Worm (Caenorhabditis elegans) whole organism, late embryonic: Measurements from ENCODE around the gene apc-17.
A peak's percentile ranks its signal among the peaks of the same experiment; 100 is the strongest.

Source experiments
- C08G9.2 ChIP-seq: sonication (generic microtip); optimal IDR thresholded peaks from 2 replicates; lab custom pipeline; 2016; ENCODE audit warnings: mild to moderate bottlenecking, missing genetic modification characterization, moderate library complexity, missing compliant biosample characterization
- C38D4.7 ChIP-seq: fragments of 200-800 bp; sonication (Bioruptor generic); optimal IDR thresholded peaks from 2 replicates; lab custom pipeline; 2018; ENCODE audit warnings: mild to moderate bottlenecking, missing genetic modification characterization, moderate library complexity, missing compliant biosample characterization
- F13H6.1 ChIP-seq: sonication (generic microtip); optimal IDR thresholded peaks from 2 replicates; lab custom pipeline; 2016; ENCODE audit warnings: missing genetic modification characterization, missing compliant biosample characterization
- K09A11.1 ChIP-seq: sonication (generic microtip); optimal IDR thresholded peaks from 2 replicates; lab custom pipeline; 2017; ENCODE audit warnings: antibody characterized with exemption, mild to moderate bottlenecking, missing genetic modification characterization, missing compliant biosample characterization; ENCODE audit not compliant: insufficient read depth
- T23F11.4 ChIP-seq: fragments of 200-800 bp; sonication (Bioruptor generic); optimal IDR thresholded peaks from 2 replicates; lab custom pipeline; 2018; ENCODE audit warnings: mild to moderate bottlenecking, missing genetic modification characterization, missing compliant biosample characterization
- ceh-14 ChIP-seq: sonication (generic microtip); optimal IDR thresholded peaks from 2 replicates; lab custom pipeline; 2016; ENCODE audit warnings: missing genotype, missing genetic modification characterization, missing compliant biosample characterization
- ceh-19 ChIP-seq: fragments of 200-800 bp; sonication (Bioruptor generic); optimal IDR thresholded peaks from 2 replicates; lab custom pipeline; 2018; ENCODE audit warnings: mild to moderate bottlenecking, missing genetic modification characterization, missing compliant biosample characterization
- ceh-2 ChIP-seq: sonication (generic microtip); optimal IDR thresholded peaks from 2 replicates; lab custom pipeline; 2016; ENCODE audit warnings: missing genotype, missing genetic modification characterization, missing compliant biosample characterization
- ceh-22 ChIP-seq: sonication (generic microtip); optimal IDR thresholded peaks from 2 replicates; lab custom pipeline; 2017; ENCODE audit warnings: missing biosample characterization, missing genetic modification characterization
- ceh-24 ChIP-seq: sonication (generic microtip); optimal IDR thresholded peaks from 2 replicates; lab custom pipeline; 2016; ENCODE audit warnings: mild to moderate bottlenecking, missing genetic modification characterization, missing compliant biosample characterization
- ceh-30 ChIP-seq: fragments of 150-350 bp; optimal IDR thresholded peaks from 2 replicates; lab custom pipeline; 2014; ENCODE audit warnings: missing biosample characterization, missing genetic modification characterization
- ceh-34 ChIP-seq: sonication (generic microtip); optimal IDR thresholded peaks from 2 replicates; lab custom pipeline; 2016; ENCODE audit warnings: mild to moderate bottlenecking, missing genetic modification characterization, missing compliant biosample characterization
- ceh-48 ChIP-seq: sonication (generic microtip); optimal IDR thresholded peaks from 2 replicates; lab custom pipeline; 2016; ENCODE audit warnings: missing genetic modification characterization, inconsistent platforms, missing compliant biosample characterization
- ceh-9 ChIP-seq: sonication (generic microtip); optimal IDR thresholded peaks from 2 replicates; lab custom pipeline; 2016; ENCODE audit warnings: mild to moderate bottlenecking, missing genetic modification characterization, inconsistent platforms, missing compliant biosample characterization
- dmd-4 ChIP-seq: sonication (generic microtip); optimal IDR thresholded peaks from 2 replicates; lab custom pipeline; 2016; ENCODE audit warnings: borderline replicate concordance, missing genetic modification characterization, missing compliant biosample characterization
- elt-2 ChIP-seq: sonication (generic microtip); optimal IDR thresholded peaks from 2 replicates; lab custom pipeline; 2016; ENCODE audit warnings: missing genetic modification reagents, missing genetic modification characterization, missing compliant biosample characterization
- fax-1 ChIP-seq: sonication (generic microtip); optimal IDR thresholded peaks from 2 replicates; lab custom pipeline; 2016; ENCODE audit warnings: missing genotype, missing genetic modification characterization, missing compliant biosample characterization
- fkh-10 ChIP-seq: fragments of 150-350 bp; optimal IDR thresholded peaks from 2 replicates; lab custom pipeline; 2014; ENCODE audit warnings: missing biosample characterization, missing genetic modification reagents, missing genetic modification characterization
- gmeb-2 ChIP-seq: sonication (generic microtip); optimal IDR thresholded peaks from 2 replicates; lab custom pipeline; 2016; ENCODE audit warnings: missing genetic modification characterization, inconsistent platforms, missing compliant biosample characterization
- hlh-13 ChIP-seq: fragments of 200-800 bp; sonication (Bioruptor generic); optimal IDR thresholded peaks from 2 replicates; lab custom pipeline; 2018; ENCODE audit warnings: mild to moderate bottlenecking, missing genetic modification characterization, missing compliant biosample characterization
- hlh-30 ChIP-seq: sonication (generic microtip); optimal IDR thresholded peaks from 2 replicates; lab custom pipeline; 2017; ENCODE audit warnings: antibody characterized with exemption, missing genetic modification characterization, missing compliant biosample characterization; ENCODE audit not compliant: insufficient read depth
- lim-6 ChIP-seq: sonication (generic microtip); optimal IDR thresholded peaks from 2 replicates; lab custom pipeline; 2016; ENCODE audit warnings: missing genetic modification characterization, missing compliant biosample characterization
- nfya-1 ChIP-seq: sonication (generic microtip); optimal IDR thresholded peaks from 2 replicates; lab custom pipeline; 2017; ENCODE audit warnings: missing genetic modification characterization, mild to moderate bottlenecking, missing compliant biosample characterization, antibody characterized with exemption, moderate library complexity
- odd-2 ChIP-seq: sonication (generic microtip); optimal IDR thresholded peaks from 2 replicates; lab custom pipeline; 2017; ENCODE audit warnings: antibody characterized with exemption, mild to moderate bottlenecking, missing genetic modification characterization, missing compliant biosample characterization
- pag-3 ChIP-seq: sonication (generic microtip); optimal IDR thresholded peaks from 2 replicates; lab custom pipeline; 2016; ENCODE audit warnings: missing compliant biosample characterization, missing genetic modification characterization, borderline replicate concordance
- pax-1 ChIP-seq: fragments of 150-350 bp; optimal IDR thresholded peaks from 2 replicates; lab custom pipeline; 2014; ENCODE audit warnings: missing biosample characterization, missing genetic modification characterization
- pha-2 ChIP-seq: sonication (generic microtip); optimal IDR thresholded peaks from 2 replicates; lab custom pipeline; 2017; ENCODE audit warnings: mild to moderate bottlenecking, missing genetic modification characterization, missing compliant biosample characterization
- pros-1 ChIP-seq: fragments of 150-350 bp; optimal IDR thresholded peaks from 2 replicates; lab custom pipeline; 2014; ENCODE audit warnings: missing biosample characterization, missing genetic modification reagents, missing genetic modification characterization
- ref-2 ChIP-seq: sonication (generic microtip); optimal IDR thresholded peaks from 2 replicates; lab custom pipeline; 2016; ENCODE audit warnings: missing genetic modification characterization, missing compliant biosample characterization
- sox-2 ChIP-seq: fragments of 200-800 bp; sonication (Bioruptor generic); IDR thresholded peaks from 2 replicates; pipeline ENCODE4 v1.3.6; 2022; ENCODE audit warnings: missing genetic modification reagents, missing genetic modification characterization, missing compliant biosample characterization
- sox-4 ChIP-seq: sonication (generic microtip); optimal IDR thresholded peaks from 2 replicates; lab custom pipeline; 2017; ENCODE audit warnings: mild to moderate bottlenecking, missing genetic modification characterization, inconsistent platforms, missing compliant biosample characterization
- unc-3 ChIP-seq, 2 experiments: fragments of 200-800 bp in 1 of 2; sonication (Bioruptor generic) in 1 of 2; sonication (generic microtip) in 1 of 2; conservative IDR thresholded peaks in 1 of 2; optimal IDR thresholded peaks in 1 of 2; 2 replicates each; pipeline versions ENCODE4 v1.3.6 to Lab custom; 2016 to 2022; ENCODE audit warnings: missing compliant biosample characterization in 2 of 2, missing genetic modification characterization in 2 of 2, missing genetic modification reagents in 1 of 2
- unc-86 ChIP-seq: sonication (generic microtip); optimal IDR thresholded peaks from 2 replicates; lab custom pipeline; 2016; ENCODE audit warnings: missing genetic modification characterization, missing compliant biosample characterization
- zip-5 ChIP-seq: sonication (generic microtip); optimal IDR thresholded peaks from 2 replicates; lab custom pipeline; 2016; ENCODE audit warnings: missing genetic modification characterization, missing compliant biosample characterization
- ztf-16 ChIP-seq: sonication (generic microtip); optimal IDR thresholded peaks from 2 replicates; lab custom pipeline; 2017; ENCODE audit warnings: missing genetic modification characterization, missing compliant biosample characterization

apc-17 gene

DNA sequence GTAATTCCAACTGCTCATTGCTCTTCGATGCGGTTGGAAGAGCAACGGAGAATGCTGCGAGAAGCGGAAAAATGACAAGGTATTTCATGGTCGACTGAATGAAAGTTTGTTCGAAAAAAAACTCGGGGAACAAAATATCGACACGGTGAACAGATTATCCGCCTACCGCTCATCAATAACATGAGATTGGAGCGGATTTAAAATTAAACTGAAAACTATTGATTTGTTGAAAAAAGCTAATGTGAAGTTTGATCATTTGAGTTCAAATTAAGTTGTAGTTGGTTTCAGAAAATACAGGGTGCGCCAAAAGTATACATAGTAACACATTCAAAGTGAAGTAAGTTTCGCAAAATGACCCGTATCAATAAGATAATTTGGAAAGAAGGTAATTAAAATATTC lies 32.2 kb downstream of the apc-17 start, which contains the start of gene F40F8.4:
Gene F40F8.4 (minus strand): TSS at position 101 of the 400 bp plus-strand sequence.
- no peak for TF ChIP-seq zip-5 (tag; lab: Kevin White, UChicago)
- TF ChIP-seq C38D4.7, result no peak
- no peak for TF ChIP-seq K09A11.1 (tag; lab: Kevin White, UChicago)
- no peak for TF ChIP-seq gmeb-2 (tag; lab: Kevin White, UChicago)
- TF ChIP-seq F13H6.1 (tag; lab: Kevin White, UChicago), result no peak
- no peak for TF ChIP-seq ceh-22
- TF ChIP-seq hlh-13 (GFP tag; lab: Kevin White, UChicago), result no peak
- TF ChIP-seq fax-1 (tag; lab: Kevin White, UChicago), result no peak
- no peak for TF ChIP-seq ceh-48 (tag; lab: Kevin White, UChicago)
- no peak for TF ChIP-seq ref-2 (tag; lab: Kevin White, UChicago)
- TF ChIP-seq C08G9.2 (tag; lab: Kevin White, UChicago), result no peak

DNA sequence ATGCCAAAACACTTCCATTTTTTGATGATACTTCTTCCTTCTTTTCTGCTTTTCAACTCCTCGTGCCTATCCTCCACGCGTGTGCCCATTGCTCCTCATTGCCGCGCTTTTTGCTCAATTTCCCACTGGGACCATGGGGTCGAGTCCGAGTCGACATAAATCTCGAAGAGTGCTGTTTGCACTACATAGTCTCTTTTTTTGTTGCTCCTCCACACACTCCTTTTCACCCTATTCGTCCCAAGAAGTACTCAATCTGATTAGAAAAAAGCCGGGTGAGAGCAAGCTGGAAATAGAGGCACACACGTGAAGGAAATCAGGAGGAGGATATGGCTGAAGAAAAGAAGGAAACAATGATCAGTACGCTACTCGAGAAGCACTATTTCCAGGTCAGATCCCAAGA lies 34.6 kb downstream of the apc-17 start, which contains the start of gene arrd-6:
Gene arrd-6 (plus strand): TSS at position 169 of the 400 bp plus-strand sequence.
- no peak for TF ChIP-seq zip-5 (tag; lab: Kevin White, UChicago)
- TF ChIP-seq unc-86 (tag; lab: Kevin White, UChicago), result no peak
- TF ChIP-seq ceh-30, result no peak
- no peak for TF ChIP-seq ceh-9 (tag; lab: Kevin White, UChicago)
- TF ChIP-seq odd-2, result no peak
- TF ChIP-seq unc-3 (GFP tag; conservative IDR thresholded peaks at IDR 0.05; lab: Robert Waterston, UW), result no peak
- no peak for TF ChIP-seq unc-3 (tag; optimal IDR thresholded peaks at IDR 0.05; lab: Kevin White, UChicago)
- TF ChIP-seq sox-2, result no peak
- no peak for TF ChIP-seq pros-1 (tag; lab: Kevin White, UChicago)
- no peak for TF ChIP-seq pag-3 (tag; lab: Kevin White, UChicago)
- TF ChIP-seq hlh-13 (GFP tag; lab: Kevin White, UChicago), result no peak
- no peak for TF ChIP-seq T23F11.4 (GFP tag; lab: Kevin White, UChicago)
- no peak for TF ChIP-seq gmeb-2 (tag; lab: Kevin White, UChicago)
- TF ChIP-seq ceh-2 (tag; lab: Kevin White, UChicago), result no peak

DNA sequence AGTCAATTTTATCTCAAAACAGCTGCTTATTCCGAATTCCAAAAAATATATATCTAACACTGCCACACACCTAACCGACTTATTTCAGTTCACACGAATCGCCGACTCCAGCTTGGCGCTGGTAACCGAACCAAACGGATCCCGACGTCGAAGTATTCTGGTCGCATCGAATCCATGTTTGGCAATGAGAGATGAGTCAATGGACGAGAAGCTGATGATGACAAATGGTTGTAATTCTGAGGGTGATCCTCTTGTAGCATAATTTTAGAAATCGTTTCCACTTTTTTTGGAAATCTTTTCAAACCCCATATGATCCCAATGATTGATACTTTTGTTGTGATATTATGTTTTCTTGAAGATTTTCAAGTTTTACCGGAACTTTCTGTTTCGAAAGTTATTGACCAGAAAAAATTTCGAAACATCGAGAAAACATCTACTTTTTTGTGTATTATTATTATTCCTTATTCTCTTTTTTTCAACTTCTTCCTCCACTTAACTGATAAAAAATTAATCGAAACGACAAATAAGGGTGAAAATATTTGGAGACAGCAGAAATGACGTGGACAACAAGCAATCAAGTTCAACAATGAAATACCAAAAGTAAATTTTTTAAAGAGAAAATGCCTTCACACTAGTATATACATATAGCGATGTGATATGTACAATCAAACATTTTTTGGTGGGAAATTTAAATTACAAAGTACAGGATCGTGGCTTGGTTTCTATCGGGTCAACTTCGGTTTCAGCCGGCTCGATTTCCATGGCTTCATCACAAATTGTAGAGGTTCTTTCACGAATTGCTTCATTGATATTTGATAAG lies 42.1 kb downstream of the apc-17 start:
- TF ChIP-seq unc-86 (tag; lab: Kevin White, UChicago) (no peak), ztf-16 (tag; lab: Kevin White, UChicago) (no peak)
- TF ChIP-seq, all 69 proteins: peak for 0

DNA sequence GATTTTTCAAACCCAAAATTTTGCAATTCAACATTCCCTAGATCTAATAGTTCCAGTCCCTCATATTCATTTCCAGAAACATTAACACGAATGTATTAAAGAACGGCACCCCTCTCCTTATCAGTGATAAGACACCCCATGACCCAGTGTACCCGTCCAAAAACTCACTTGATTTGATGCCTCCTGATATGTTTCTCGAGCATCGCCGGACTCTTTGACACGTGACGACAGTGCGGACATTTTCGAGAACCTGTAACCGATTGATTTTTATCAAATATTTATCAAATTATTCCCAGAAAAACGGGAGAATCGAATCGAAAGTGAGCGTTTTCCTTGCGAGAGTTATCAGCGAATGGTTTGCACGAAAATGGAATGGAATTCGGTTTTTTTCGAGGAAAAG lies 43.0 kb downstream of the apc-17 start:
- TF ChIP-seq elt-2, result peak; percentile 80
- no peak for TF ChIP-seq ceh-34 (tag; lab: Kevin White, UChicago)
- peak; percentile 26 for TF ChIP-seq hlh-30 (tag; lab: Kevin White, UChicago)
- no peak for TF ChIP-seq dmd-4 (tag; lab: Kevin White, UChicago)
- TF ChIP-seq pax-1, result no peak

DNA sequence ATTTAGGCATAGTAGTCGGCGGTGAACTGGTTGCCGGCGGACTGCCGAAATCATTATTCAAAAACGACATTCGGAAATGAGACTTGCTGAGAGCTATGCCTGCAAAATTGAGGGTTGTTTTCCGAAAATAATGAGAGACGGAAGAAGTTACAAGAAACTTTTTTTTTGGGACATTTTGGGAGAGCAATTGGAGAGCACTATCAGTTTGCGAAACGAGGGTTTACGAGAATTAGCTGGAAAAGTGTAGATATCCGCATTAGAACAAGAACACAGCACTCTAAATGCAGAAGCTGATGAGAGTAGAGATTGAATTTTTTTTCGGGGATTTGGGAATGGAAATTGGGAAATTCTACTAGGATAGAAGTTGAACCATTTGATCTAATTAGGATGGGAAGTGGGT lies 44.6 kb downstream of the apc-17 start, which contains the start of gene pqm-1:
Gene pqm-1 (minus strand): TSS at position 101 of the 400 bp plus-strand sequence.
- TF ChIP-seq fkh-10 (GFP tag; lab: Kevin White, UChicago) (no peak), ceh-19 (GFP tag; lab: Kevin White, UChicago) (no peak), ceh-34 (tag; lab: Kevin White, UChicago) (no peak), elt-2 (no peak), K09A11.1 (tag; lab: Kevin White, UChicago) (no peak), sox-4 (tag; lab: Kevin White, UChicago) (no peak), C38D4.7 (no peak), nfya-1 (tag; lab: Kevin White, UChicago) (no peak), ceh-24 (tag; lab: Kevin White, UChicago) (no peak), lim-6 (no peak), pha-2 (tag; lab: Kevin White, UChicago) (no peak), ceh-14 (tag; lab: Kevin White, UChicago) (no peak)
